Worm (Caenorhabditis elegans) whole organism, L3 larva: ENCODE measurements around the gene cal-3.

Source experiments
- R02D3.7 ChIP-seq: fragments of 150-350 bp; optimal IDR thresholded peaks from 2 replicates; lab custom pipeline; 2014; ENCODE audit warnings: missing biosample characterization, missing genetic modification characterization
- ZK546.5 ChIP-seq: sonication (generic microtip); optimal IDR thresholded peaks from 2 replicates; lab custom pipeline; 2017; ENCODE audit warnings: missing biosample characterization, missing genetic modification characterization
- aly-2 ChIP-seq: fragments of 150-350 bp; optimal IDR thresholded peaks from 2 replicates; lab custom pipeline; 2014; ENCODE audit warnings: missing biosample characterization, missing genetic modification characterization
- ama-1 ChIP-seq: fragments of 150-350 bp; optimal IDR thresholded peaks from 2 replicates; lab custom pipeline; 2018
- ceh-28 ChIP-seq: fragments of 150-350 bp; optimal IDR thresholded peaks from 2 replicates; lab custom pipeline; 2014; ENCODE audit warnings: missing biosample characterization, missing genetic modification reagents, missing genetic modification characterization
- egl-27 ChIP-seq: sonication (generic microtip); optimal IDR thresholded peaks from 4 replicates; lab custom pipeline; 2017; ENCODE audit warnings: missing biosample characterization, missing genetic modification reagents, missing genetic modification characterization
- egl-5 ChIP-seq: fragments of 150-350 bp; optimal IDR thresholded peaks from 2 replicates; lab custom pipeline; 2017; ENCODE audit warnings: missing biosample characterization, missing genetic modification reagents, missing genetic modification characterization, inconsistent platforms
- elt-1 ChIP-seq: fragments of 150-350 bp; optimal IDR thresholded peaks from 2 replicates; lab custom pipeline; 2014; ENCODE audit warnings: missing biosample characterization, missing genetic modification characterization
- elt-2 ChIP-seq: sonication (generic microtip); optimal IDR thresholded peaks from 2 replicates; lab custom pipeline; 2016; ENCODE audit warnings: missing genetic modification reagents, mild to moderate bottlenecking, missing genetic modification characterization, missing compliant biosample characterization
- eor-1 ChIP-seq, 2 experiments: fragments of 150-350 bp; optimal IDR thresholded peaks; 2 replicates each; lab custom pipeline; 2014 to 2018; ENCODE audit warnings: missing biosample characterization in 2 of 2, missing genetic modification characterization in 2 of 2
- fkh-10 ChIP-seq: sonication (generic microtip); optimal IDR thresholded peaks from 2 replicates; lab custom pipeline; 2017; ENCODE audit warnings: missing biosample characterization, missing genetic modification reagents, missing genetic modification characterization
- fos-1 ChIP-seq: fragments of 150-350 bp; optimal IDR thresholded peaks from 2 replicates; lab custom pipeline; 2014; ENCODE audit warnings: missing biosample characterization, missing genetic modification characterization
- hmg-11 ChIP-seq: sonication (generic microtip); optimal IDR thresholded peaks from 2 replicates; lab custom pipeline; 2016; ENCODE audit warnings: missing genetic modification characterization, missing compliant biosample characterization
- jun-1 ChIP-seq: fragments of 150-350 bp; optimal IDR thresholded peaks from 2 replicates; lab custom pipeline; 2014; ENCODE audit warnings: missing biosample characterization, missing genetic modification reagents, missing genetic modification characterization
- lin-15B ChIP-seq: fragments of 150-350 bp; optimal IDR thresholded peaks from 2 replicates; lab custom pipeline; 2014; ENCODE audit warnings: missing biosample characterization, missing genetic modification characterization
- lsy-12 ChIP-seq: sonication (generic microtip); optimal IDR thresholded peaks from 2 replicates; lab custom pipeline; 2016; ENCODE audit warnings: mild to moderate bottlenecking, missing genetic modification characterization, missing compliant biosample characterization
- mdl-1 ChIP-seq: fragments of 150-350 bp; optimal IDR thresholded peaks from 2 replicates; lab custom pipeline; 2014; ENCODE audit warnings: missing biosample characterization, missing genetic modification characterization
- nfya-1 ChIP-seq: sonication (generic microtip); optimal IDR thresholded peaks from 2 replicates; lab custom pipeline; 2017; ENCODE audit warnings: missing genetic modification characterization, mild to moderate bottlenecking, missing compliant biosample characterization, antibody characterized with exemption, moderate library complexity; ENCODE audit not compliant: insufficient read depth
- nhr-11 ChIP-seq: fragments of 150-350 bp; optimal IDR thresholded peaks from 2 replicates; lab custom pipeline; 2014; ENCODE audit warnings: missing biosample characterization, missing genetic modification characterization
- nhr-12 ChIP-seq: fragments of 150-350 bp; optimal IDR thresholded peaks from 2 replicates; lab custom pipeline; 2014; ENCODE audit warnings: missing biosample characterization, missing genetic modification characterization
- nhr-237 ChIP-seq: fragments of 150-350 bp; optimal IDR thresholded peaks from 2 replicates; lab custom pipeline; 2014; ENCODE audit warnings: missing biosample characterization, missing genetic modification characterization
- nhr-25 ChIP-seq: sonication (generic microtip); optimal IDR thresholded peaks from 2 replicates; lab custom pipeline; 2017; ENCODE audit warnings: missing biosample characterization, missing genetic modification characterization
- nhr-28 ChIP-seq: fragments of 150-350 bp; optimal IDR thresholded peaks from 2 replicates; lab custom pipeline; 2014; ENCODE audit warnings: missing biosample characterization, missing genetic modification characterization
- nhr-43 ChIP-seq: sonication (generic microtip); optimal IDR thresholded peaks from 2 replicates; lab custom pipeline; 2016; ENCODE audit warnings: mild to moderate bottlenecking, missing genetic modification characterization, missing compliant biosample characterization; ENCODE audit not compliant: poor library complexity, severe bottlenecking
- nhr-76 ChIP-seq: fragments of 150-350 bp; sonication (generic microtip); optimal IDR thresholded peaks from 5 replicates; lab custom pipeline; 2014; ENCODE audit warnings: missing biosample characterization, missing genetic modification characterization
- pha-4 ChIP-seq: fragments of 150-350 bp; optimal IDR thresholded peaks from 2 replicates; lab custom pipeline; 2014; ENCODE audit warnings: missing biosample characterization, missing genetic modification reagents, missing genetic modification characterization
- pqm-1 ChIP-seq: fragments of 150-350 bp; optimal IDR thresholded peaks from 2 replicates; lab custom pipeline; 2017; ENCODE audit warnings: missing biosample characterization, missing genetic modification characterization, inconsistent platforms
- sea-2 ChIP-seq: fragments of 150-350 bp; sonication (generic microtip); optimal IDR thresholded peaks from 4 replicates; lab custom pipeline; 2014; ENCODE audit warnings: missing biosample characterization, missing genetic modification reagents, missing genetic modification characterization
- skn-1 ChIP-seq: fragments of 150-350 bp; optimal IDR thresholded peaks from 2 replicates; lab custom pipeline; 2014; ENCODE audit warnings: missing biosample characterization, missing genetic modification characterization
- tbx-2 ChIP-seq: sonication (generic microtip); optimal IDR thresholded peaks from 2 replicates; lab custom pipeline; 2016; ENCODE audit warnings: mild to moderate bottlenecking, missing genetic modification characterization, missing compliant biosample characterization
- unc-39 ChIP-seq: sonication (generic microtip); optimal IDR thresholded peaks from 4 replicates; lab custom pipeline; 2017; ENCODE audit warnings: missing biosample characterization, missing genetic modification characterization
- unc-62 ChIP-seq: fragments of 150-350 bp; sonication (generic microtip); optimal IDR thresholded peaks from 4 replicates; lab custom pipeline; 2014; ENCODE audit warnings: missing biosample characterization, missing genetic modification reagents, missing genetic modification characterization
- zag-1 ChIP-seq: fragments of 150-350 bp; optimal IDR thresholded peaks from 2 replicates; lab custom pipeline; 2014; ENCODE audit warnings: missing biosample characterization, missing genetic modification characterization
- ztf-11 ChIP-seq: fragments of 150-350 bp; optimal IDR thresholded peaks from 2 replicates; lab custom pipeline; 2014; ENCODE audit warnings: missing biosample characterization, missing genetic modification characterization

The cal-3 gene

ce11 chrIV:3821554-3821953 lies 13.4 kb downstream of the cal-3 start:
- TF ChIP-seq elt-2 (tag; lab: Kevin White, UChicago) (peak; percentile 34), nhr-11 (tag; lab: Kevin White, UChicago) (no peak), lsy-12 (tag; lab: Kevin White, UChicago) (no peak), nhr-43 (tag; lab: Kevin White, UChicago) (no peak), fos-1 (tag; lab: Kevin White, UChicago) (no peak)

ce11 chrIV:3820133-3820532 lies 14.8 kb downstream of the cal-3 start:
- no peak for TF ChIP-seq lin-15B (tag; lab: Kevin White, UChicago)
- no peak for TF ChIP-seq tbx-2 (tag; lab: Kevin White, UChicago)
- peak; percentile 95 for TF ChIP-seq fkh-10 (GFP tag; lab: Kevin White, UChicago)

- TF ChIP-seq elt-2 (tag; lab: Kevin White, UChicago) (peak; percentile 81), ceh-28 (tag; lab: Kevin White, UChicago) (peak; percentile 2), pqm-1 (tag; lab: Kevin White, UChicago) (peak; percentile 8), nhr-25 (no peak)
These were observed 15.6 kb downstream of the cal-3 start, which contains the start of gene bris-1 for ce11 chrIV:3819278-3819777. Gene bris-1, minus strand, starts transcription at chrIV:3819328.

- no peak for TF ChIP-seq mdl-1 (tag; lab: Kevin White, UChicago)
- TF ChIP-seq ztf-11 (tag; lab: Kevin White, UChicago) = no peak
- no peak for TF ChIP-seq nfya-1 (tag; lab: Kevin White, UChicago)
- TF ChIP-seq nhr-237 (tag; lab: Kevin White, UChicago) = no peak
- no peak for TF ChIP-seq elt-2 (tag; lab: Kevin White, UChicago)
- TF ChIP-seq jun-1 (tag; lab: Kevin White, UChicago) = no peak
- no peak for TF ChIP-seq lin-15B (tag; lab: Kevin White, UChicago)
- TF ChIP-seq nhr-12 = no peak
- TF ChIP-seq nhr-28 (tag; lab: Kevin White, UChicago) = no peak
- no peak for TF ChIP-seq lsy-12 (tag; lab: Kevin White, UChicago)
- TF ChIP-seq R02D3.7 = no peak
- TF ChIP-seq nhr-11 (tag; lab: Kevin White, UChicago) = no peak
- TF ChIP-seq ZK546.5 (tag; lab: Kevin White, UChicago) = no peak
- no peak for TF ChIP-seq eor-1 (tag; optimal IDR thresholded peaks at IDR 0.05; lab: Kevin White, UChicago)
- TF ChIP-seq pha-4 (tag; lab: Kevin White, UChicago) = no peak
- no peak for TF ChIP-seq elt-1 (tag; lab: Kevin White, UChicago)
These were observed 17.7 kb downstream of the cal-3 start for ce11 chrIV:3817253-3817652.

- TF ChIP-seq sea-2 (GFP tag; lab: Kevin White, UChicago) (no peak), egl-27 (tag; lab: Kevin White, UChicago) (no peak), ceh-28 (tag; lab: Kevin White, UChicago) (no peak), elt-1 (tag; lab: Kevin White, UChicago) (no peak), fkh-10 (GFP tag; lab: Kevin White, UChicago) (no peak), egl-5 (tag; lab: Kevin White, UChicago) (no peak), hmg-11 (no peak), unc-62 (GFP tag; lab: Kevin White, UChicago) (no peak), unc-39 (tag; lab: Kevin White, UChicago) (no peak), skn-1 (tag; lab: Kevin White, UChicago) (no peak), elt-2 (tag; lab: Kevin White, UChicago) (no peak), ama-1 (lab: Kevin White, UChicago) (no peak), nhr-12 (no peak), zag-1 (tag; lab: Kevin White, UChicago) (no peak), tbx-2 (tag; lab: Kevin White, UChicago) (no peak), nhr-76 (no peak), pqm-1 (tag; lab: Kevin White, UChicago) (no peak), nhr-28 (tag; lab: Kevin White, UChicago) (no peak), aly-2 (tag; lab: Kevin White, UChicago) (no peak)
These were observed 19.7 kb downstream of the cal-3 start for ce11 chrIV:3815259-3815644.
